Fruit fly (Drosophila melanogaster) whole organism, embryonic: Measurements from ENCODE around the gene MAPk-Ak2.
A peak's percentile ranks its signal among the peaks of the same experiment; 100 is the strongest.

Experiments used
- Antp ChIP-seq: fragments of 200-800 bp; sonication (Bioruptor generic); optimal IDR thresholded peaks from 3 replicates; lab custom pipeline; 2016; ENCODE audit warnings: missing biosample characterization, missing genetic modification characterization
- BtbVII ChIP-seq: fragments of 200-800 bp; sonication (Bioruptor generic); optimal IDR thresholded peaks from 3 replicates; lab custom pipeline; 2017; ENCODE audit warnings: missing biosample characterization, mild to moderate bottlenecking, missing genetic modification characterization
- CG1024 ChIP-seq: fragments of 200-800 bp; sonication (Bioruptor generic); IDR thresholded peaks from 2 replicates; pipeline ENCODE4 v1.3.6; 2022; ENCODE audit warnings: missing biosample characterization, missing genetic modification characterization
- CG10565 ChIP-seq: fragments of 200-800 bp; sonication (Bioruptor generic); optimal IDR thresholded peaks from 3 replicates; lab custom pipeline; 2016; ENCODE audit warnings: missing biosample characterization, mild to moderate bottlenecking, missing genetic modification characterization
- CG12071 ChIP-seq: fragments of 200-800 bp; sonication (Bioruptor generic); optimal IDR thresholded peaks from 3 replicates; lab custom pipeline; 2018; ENCODE audit warnings: missing biosample characterization, mild to moderate bottlenecking, missing genetic modification characterization
- CG12219 ChIP-seq: fragments of 200-800 bp; sonication (Bioruptor generic); optimal IDR thresholded peaks from 3 replicates; lab custom pipeline; 2018; ENCODE audit warnings: missing biosample characterization, mild to moderate bottlenecking, missing genetic modification characterization
- CG14050 ChIP-seq: fragments of 200-800 bp; sonication (Bioruptor generic); IDR thresholded peaks from 3 replicates; pipeline ENCODE4 v1.3.6; 2022; ENCODE audit warnings: missing biosample characterization, missing genetic modification characterization
- CG16863 ChIP-seq: fragments of 200-800 bp; sonication (Bioruptor generic); optimal IDR thresholded peaks from 3 replicates; lab custom pipeline; 2016; ENCODE audit warnings: missing biosample characterization, missing genetic modification characterization
- CG17186 ChIP-seq: fragments of 200-800 bp; sonication (Bioruptor generic); optimal IDR thresholded peaks from 3 replicates; lab custom pipeline; 2017; ENCODE audit warnings: missing biosample characterization, missing genetic modification reagents, missing genetic modification characterization
- CG17802 ChIP-seq: fragments of 200-800 bp; sonication (Bioruptor generic); optimal IDR thresholded peaks from 2 replicates; lab custom pipeline; 2018; ENCODE audit warnings: missing biosample characterization, mild to moderate bottlenecking, missing genetic modification characterization, moderate library complexity
- CG17829 ChIP-seq: fragments of 200-800 bp; optimal IDR thresholded peaks from 2 replicates; lab custom pipeline; 2019; ENCODE audit warnings: missing biosample characterization, mild to moderate bottlenecking, missing genetic modification characterization, moderate library complexity
- CG2129 ChIP-seq: fragments of 200-800 bp; sonication (Bioruptor generic); IDR thresholded peaks from 2 replicates; pipeline ENCODE4 v1.3.6; 2022; ENCODE audit warnings: missing biosample characterization, missing genetic modification characterization; ENCODE audit not compliant: partially characterized antibody
- CG3065 ChIP-seq: fragments of 200-800 bp; sonication (Bioruptor generic); optimal IDR thresholded peaks from 2 replicates; lab custom pipeline; 2016; ENCODE audit warnings: missing biosample characterization, missing genetic modification characterization
- CG34376 ChIP-seq: fragments of 200-800 bp; sonication (Bioruptor generic); optimal IDR thresholded peaks from 2 replicates; lab custom pipeline; 2018; ENCODE audit warnings: missing biosample characterization, mild to moderate bottlenecking, missing genetic modification characterization
- CG4617 ChIP-seq: fragments of 200-800 bp; sonication (Bioruptor generic); optimal IDR thresholded peaks from 3 replicates; lab custom pipeline; 2016; ENCODE audit warnings: missing biosample characterization, missing genetic modification characterization, borderline replicate concordance
- CG4820 ChIP-seq: fragments of 200-800 bp; sonication (Bioruptor generic); optimal IDR thresholded peaks from 3 replicates; lab custom pipeline; 2016; ENCODE audit warnings: missing biosample characterization, missing genetic modification characterization
- CG6689 ChIP-seq: fragments of 200-800 bp; sonication (Bioruptor generic); IDR thresholded peaks from 2 replicates; pipeline ENCODE4 v1.3.6; 2022; ENCODE audit warnings: missing biosample characterization, missing genetic modification characterization
- CG7271 ChIP-seq: fragments of 200-800 bp; sonication (Bioruptor generic); optimal IDR thresholded peaks from 2 replicates; lab custom pipeline; 2018; ENCODE audit warnings: missing biosample characterization, mild to moderate bottlenecking, missing genetic modification characterization, moderate library complexity
- CG7963 ChIP-seq: fragments of 200-800 bp; sonication (Bioruptor generic); IDR thresholded peaks from 3 replicates; pipeline ENCODE4 v1.3.6; 2022; ENCODE audit warnings: missing biosample characterization, missing genetic modification characterization; ENCODE audit not compliant: partially characterized antibody
- CG8290 ChIP-seq, 3 experiments: fragments of 200-800 bp; sonication (Bioruptor generic); optimal IDR thresholded peaks; 2 replicates each; lab custom pipeline; 2016 to 2019; ENCODE audit warnings: missing biosample characterization in 3 of 3, missing genetic modification characterization in 3 of 3, mild to moderate bottlenecking in 2 of 3, moderate library complexity in 1 of 3
- CG8765 ChIP-seq: fragments of 200-800 bp; sonication (Bioruptor generic); IDR thresholded peaks from 2 replicates; pipeline ENCODE4 v1.3.6; 2022; ENCODE audit warnings: missing biosample characterization, missing genetic modification characterization
- CHES-1-like ChIP-seq: fragments of 200-800 bp; sonication (Bioruptor generic); optimal IDR thresholded peaks from 2 replicates; lab custom pipeline; 2016; ENCODE audit warnings: missing biosample characterization, missing genetic modification characterization
- Dll ChIP-seq: fragments of 200-800 bp; sonication (Bioruptor generic); IDR thresholded peaks from 4 replicates; pipeline ENCODE4 v1.3.6; 2022; ENCODE audit warnings: missing biosample characterization, missing genetic modification characterization; ENCODE audit not compliant: partially characterized antibody
- H2.0 ChIP-seq: fragments of 200-800 bp; sonication (Bioruptor generic); IDR thresholded peaks from 2 replicates; pipeline ENCODE4 v1.3.6; 2022; ENCODE audit warnings: missing biosample characterization, missing genetic modification characterization
- Hand ChIP-seq: fragments of 200-800 bp; sonication (Bioruptor generic); optimal IDR thresholded peaks from 2 replicates; lab custom pipeline; 2017; ENCODE audit warnings: mild to moderate bottlenecking, missing biosample characterization, missing genetic modification reagents, missing genetic modification characterization
- Hey ChIP-seq: fragments of 200-800 bp; sonication (Bioruptor generic); optimal IDR thresholded peaks from 3 replicates; lab custom pipeline; 2018; ENCODE audit warnings: missing biosample characterization, mild to moderate bottlenecking, missing genetic modification characterization
- HmgZ ChIP-seq: fragments of 200-800 bp; sonication (Bioruptor generic); optimal IDR thresholded peaks from 2 replicates; lab custom pipeline; 2018; ENCODE audit warnings: missing biosample characterization, mild to moderate bottlenecking, missing genetic modification characterization
- NK7.1 ChIP-seq: fragments of 200-800 bp; sonication (Bioruptor generic); optimal IDR thresholded peaks from 3 replicates; lab custom pipeline; 2016; ENCODE audit warnings: missing biosample characterization, missing genetic modification characterization
- Sox100B ChIP-seq: fragments of 200-800 bp; sonication (Bioruptor generic); optimal IDR thresholded peaks from 3 replicates; lab custom pipeline; 2018; ENCODE audit warnings: missing biosample characterization, mild to moderate bottlenecking, missing genetic modification characterization
- Sry-δ ChIP-seq: fragments of 200-800 bp; sonication (Bioruptor generic); optimal IDR thresholded peaks from 2 replicates; lab custom pipeline; 2016; ENCODE audit warnings: missing biosample characterization, missing genetic modification characterization
- Xrp1 ChIP-seq: fragments of 200-800 bp; sonication (Bioruptor generic); IDR thresholded peaks from 2 replicates; pipeline ENCODE4 v1.3.6; 2022; ENCODE audit warnings: missing biosample characterization, missing genetic modification characterization
- YL-1 ChIP-seq: fragments of 200-800 bp; sonication (Bioruptor generic); optimal IDR thresholded peaks from 3 replicates; lab custom pipeline; 2017; ENCODE audit warnings: missing biosample characterization, mild to moderate bottlenecking, missing genetic modification characterization
- chinmo ChIP-seq: fragments of 200-800 bp; sonication (Bioruptor generic); IDR thresholded peaks from 4 replicates; pipeline ENCODE4 v1.3.6; 2022; ENCODE audit warnings: missing biosample characterization, missing genetic modification characterization; ENCODE audit not compliant: partially characterized antibody
- chm ChIP-seq: fragments of 200-800 bp; sonication (Bioruptor generic); IDR thresholded peaks from 2 replicates; pipeline ENCODE4 v1.3.6; 2022; ENCODE audit warnings: missing biosample characterization, missing genetic modification characterization
- chn ChIP-seq: fragments of 200-800 bp; sonication (Bioruptor generic); optimal IDR thresholded peaks from 2 replicates; lab custom pipeline; 2016; ENCODE audit warnings: missing biosample characterization, missing genetic modification characterization
- crc ChIP-seq: fragments of 200-800 bp; sonication (Bioruptor generic); optimal IDR thresholded peaks from 2 replicates; lab custom pipeline; 2016; ENCODE audit warnings: missing biosample characterization, missing genetic modification characterization
- disco-r ChIP-seq: fragments of 200-800 bp; sonication (Bioruptor generic); optimal IDR thresholded peaks from 2 replicates; lab custom pipeline; 2016; ENCODE audit warnings: missing biosample characterization, missing genetic modification characterization
- emc ChIP-seq: fragments of 200-800 bp; sonication (Bioruptor generic); optimal IDR thresholded peaks from 2 replicates; lab custom pipeline; 2016; ENCODE audit warnings: missing biosample characterization, missing genetic modification characterization
- ems ChIP-seq: fragments of 200-800 bp; sonication (Bioruptor generic); optimal IDR thresholded peaks from 3 replicates; lab custom pipeline; 2016; ENCODE audit warnings: missing biosample characterization, missing genetic modification characterization
- exex ChIP-seq: fragments of 200-800 bp; sonication (Bioruptor generic); optimal IDR thresholded peaks from 4 replicates; lab custom pipeline; 2018; ENCODE audit warnings: missing biosample characterization, mild to moderate bottlenecking, missing genetic modification characterization, moderate library complexity
- fd3F ChIP-seq: fragments of 200-800 bp; sonication (Bioruptor generic); optimal IDR thresholded peaks from 2 replicates; lab custom pipeline; 2018; ENCODE audit warnings: missing biosample characterization, mild to moderate bottlenecking, missing genetic modification characterization, moderate library complexity
- hth ChIP-seq: fragments of >200 bp; optimal IDR thresholded peaks from 2 replicates; lab custom pipeline; 2017; ENCODE audit warnings: inconsistent platforms
- pb ChIP-seq: fragments of 200-800 bp; sonication (Bioruptor generic); optimal IDR thresholded peaks from 3 replicates; lab custom pipeline; 2016; ENCODE audit warnings: missing biosample characterization, missing genetic modification characterization
- row ChIP-seq: fragments of 200-800 bp; sonication (Bioruptor generic); IDR thresholded peaks from 3 replicates; pipeline ENCODE4 v1.3.6; 2022; ENCODE audit warnings: missing biosample characterization, missing genetic modification characterization
- sens-2 ChIP-seq: fragments of 200-800 bp; sonication (Bioruptor generic); IDR thresholded peaks from 2 replicates; pipeline ENCODE4 v1.3.6; 2022; ENCODE audit warnings: missing biosample characterization, missing genetic modification characterization
- slbo ChIP-seq: fragments of 200-800 bp; sonication (Bioruptor generic); IDR thresholded peaks from 2 replicates; pipeline ENCODE4 v1.3.6; 2022; ENCODE audit warnings: missing biosample characterization, missing genetic modification characterization
- tin ChIP-seq: fragments of 200-800 bp; sonication (Bioruptor generic); optimal IDR thresholded peaks from 3 replicates; lab custom pipeline; 2016; ENCODE audit warnings: missing biosample characterization, missing genetic modification characterization
- trh ChIP-seq: fragments of 200-800 bp; sonication (Bioruptor generic); optimal IDR thresholded peaks from 2 replicates; lab custom pipeline; 2016; ENCODE audit warnings: missing biosample characterization, missing genetic modification characterization
- unc-4 ChIP-seq: fragments of 200-800 bp; sonication (Bioruptor generic); IDR thresholded peaks from 2 replicates; pipeline ENCODE4 v1.3.6; 2022; ENCODE audit warnings: missing biosample characterization, missing genetic modification characterization; ENCODE audit not compliant: partially characterized antibody
- yki ChIP-seq: fragments of >200 bp; optimal IDR thresholded peaks from 3 replicates; lab custom pipeline; 2018

The MAPk-Ak2 gene

DNA sequence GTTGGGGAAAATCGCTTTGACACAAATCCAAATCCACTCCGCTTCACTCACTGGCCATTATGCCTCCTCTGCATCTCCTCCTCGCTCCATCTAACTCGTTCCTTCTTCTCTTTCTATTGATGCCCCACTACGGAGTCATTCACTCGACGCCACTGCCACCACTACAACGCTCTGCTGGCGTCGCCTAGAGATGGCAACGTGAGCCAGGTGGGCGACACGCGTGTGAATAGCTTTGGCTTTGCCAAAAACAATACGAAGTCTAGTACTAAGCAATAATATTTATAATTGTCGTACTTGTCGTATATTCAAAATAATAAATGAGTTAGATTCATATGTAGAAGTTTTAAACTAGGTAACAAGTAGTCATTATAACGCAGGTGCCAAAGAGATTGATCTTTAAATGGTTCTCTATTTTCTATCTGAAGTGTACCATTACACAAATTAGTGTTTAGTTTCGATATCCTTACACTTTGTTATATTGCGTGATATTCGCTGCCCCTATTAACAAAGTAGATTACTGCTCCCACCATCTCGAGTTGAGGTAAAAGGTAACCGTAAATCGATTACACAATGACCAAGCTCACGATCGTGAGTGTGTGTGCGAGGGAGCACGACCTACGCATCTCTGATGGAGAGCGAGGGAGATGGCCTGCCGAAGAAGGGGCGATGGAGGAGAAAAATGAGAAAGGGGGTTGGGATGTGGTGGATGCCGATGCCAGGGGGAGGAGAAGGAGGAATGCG lies 18.8 kb downstream of the MAPk-Ak2 start (continued):
- TF ChIP-seq BtbVII (GFP tag; lab: Kevin White, UChicago) (no peak), CG17186 (GFP tag; lab: Kevin White, UChicago) (no peak), CHES-1-like (GFP tag; lab: Kevin White, UChicago) (no peak), hth (lab: Kevin White, UChicago) (no peak), CG8765 (no peak), Hey (tag; lab: Kevin White, UChicago) (no peak), Sox100B (GFP tag; lab: Kevin White, UChicago) (peak; percentile 17), H2.0 (GFP tag; lab: Robert Waterston, UW) (peak; percentile 29; the same call in 1 of the 2 replicates), CG7271 (no peak), CG17802 (tag; lab: Kevin White, UChicago) (no peak), CG10565 (GFP tag; lab: Kevin White, UChicago) (no peak), YL-1 (GFP tag; lab: Kevin White, UChicago) (no peak), CG16863 (peak; percentile 40), Sry-δ (peak; percentile 69), chm (GFP tag; lab: Robert Waterston, UW) (peak; percentile 71), exex (tag; lab: Kevin White, UChicago) (no peak), Antp (GFP tag; lab: Kevin White, UChicago) (peak; percentile 31), CG3065 (no peak), chn (GFP tag; lab: Kevin White, UChicago) (no peak), fd3F (GFP tag; lab: Kevin White, UChicago) (no peak), trh (GFP tag; lab: Kevin White, UChicago) (no peak), CG6689 (GFP tag; lab: Robert Waterston, UW) (0 out of 2 replicates have a peak, but pooled peaks have one; percentile 7), Dll (GFP tag; lab: Robert Waterston, UW) (peak; percentile 81), pb (GFP tag; lab: Kevin White, UChicago) (no peak), slbo (GFP tag; lab: Robert Waterston, UW) (peak; percentile 61), ems (GFP tag; lab: Kevin White, UChicago) (no peak), CG17829 (tag; lab: Kevin White, UChicago) (peak; percentile 11), row (GFP tag; lab: Robert Waterston, UW) (peak; percentile 81), CG7963 (GFP tag; lab: Robert Waterston, UW) (peak; percentile 27; the same call in 1 of the 3 replicates), CG4617 (GFP tag; lab: Kevin White, UChicago) (no peak), CG2129 (GFP tag; lab: Robert Waterston, UW) (no peak), CG1024 (GFP tag; lab: Robert Waterston, UW) (no peak), CG12071 (GFP tag; lab: Kevin White, UChicago) (no peak), Xrp1 (peak; percentile 39; the same call in 1 of the 2 replicates), emc (GFP tag; lab: Kevin White, UChicago) (no peak), unc-4 (peak; percentile 70), sens-2 (GFP tag; lab: Robert Waterston, UW) (no peak)

DNA sequence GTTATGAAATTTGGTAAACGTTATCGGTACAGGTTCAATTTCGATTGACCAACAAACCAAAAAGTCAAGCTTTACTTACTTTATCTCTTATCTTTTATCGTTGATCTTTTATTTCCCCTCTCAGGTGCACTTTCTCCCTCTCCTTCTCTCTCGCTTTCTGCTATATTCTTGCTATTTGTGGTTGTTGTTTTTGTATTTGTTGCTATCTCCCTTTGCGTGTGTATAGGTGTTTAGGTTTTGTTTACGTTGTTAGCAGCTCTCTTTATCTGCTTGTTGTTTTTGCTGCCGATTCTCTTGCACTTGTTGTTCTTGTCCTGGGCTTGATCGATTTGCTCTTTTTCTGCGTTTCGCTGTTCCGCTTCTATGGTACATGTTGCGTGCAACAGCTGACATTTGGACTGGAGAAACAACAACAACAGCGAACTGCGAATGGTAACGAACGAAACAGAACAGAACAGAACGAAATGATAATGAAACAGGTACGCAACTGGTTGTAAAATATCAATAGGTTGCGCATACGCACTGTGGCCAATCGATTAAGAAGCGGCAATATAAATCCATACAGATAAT lies 19.6 kb downstream of the MAPk-Ak2 start:
- no peak for TF ChIP-seq CG8290 (GFP tag; optimal IDR thresholded peaks at IDR 0.05; lab: Kevin White, UChicago)
- peak in 1 of 2 experiments; percentile 65 for TF ChIP-seq CG8290 (tag; optimal IDR thresholded peaks at IDR 0.05; lab: Kevin White, UChicago)
- no peak for TF ChIP-seq tin (GFP tag; lab: Kevin White, UChicago)
- no peak for TF ChIP-seq CG34376 (GFP tag; lab: Kevin White, UChicago)
- no peak for TF ChIP-seq CG17802 (tag; lab: Kevin White, UChicago)
- TF ChIP-seq yki (lab: Kevin White, UChicago), result no peak
- TF ChIP-seq crc (GFP tag; lab: Kevin White, UChicago), result no peak
- no peak for TF ChIP-seq CG12219 (GFP tag; lab: Kevin White, UChicago)
- TF ChIP-seq CG4820, result no peak
- no peak for TF ChIP-seq disco-r (GFP tag; lab: Kevin White, UChicago)
- no peak for TF ChIP-seq NK7.1 (GFP tag; lab: Kevin White, UChicago)
- TF ChIP-seq chinmo (GFP tag; lab: Robert Waterston, UW), result 0 out of 4 replicates have a peak, but pooled peaks have one; percentile 29
- no peak for TF ChIP-seq HmgZ (tag; lab: Kevin White, UChicago)
- no peak for TF ChIP-seq CG7271
- no peak for TF ChIP-seq Hand (GFP tag; lab: Kevin White, UChicago)
- TF ChIP-seq CG14050 (GFP tag; lab: Robert Waterston, UW), result no peak
